Worm (Caenorhabditis elegans) whole organism, L2 larva: Measurements from ENCODE around the gene ZC239.4.
A peak's percentile ranks its signal among the peaks of the same experiment; 100 is the strongest.

Experiments
- R02D3.7 ChIP-seq: fragments of 150-350 bp; optimal IDR thresholded peaks from 2 replicates; lab custom pipeline; 2014; ENCODE audit warnings: missing biosample characterization, missing genetic modification characterization
- alr-1 ChIP-seq: fragments of 150-350 bp; optimal IDR thresholded peaks from 2 replicates; lab custom pipeline; 2014; ENCODE audit warnings: missing biosample characterization, missing genetic modification characterization
- ama-1 ChIP-seq: fragments of 150-350 bp; optimal IDR thresholded peaks from 2 replicates; lab custom pipeline; 2018; ENCODE audit warnings: inconsistent platforms
- blmp-1 ChIP-seq: sonication (generic microtip); optimal IDR thresholded peaks from 2 replicates; lab custom pipeline; 2017; ENCODE audit warnings: missing genetic modification characterization, mild to moderate bottlenecking, missing compliant biosample characterization, antibody characterized with exemption, moderate library complexity; ENCODE audit not compliant: insufficient read depth
- ceh-16 ChIP-seq: fragments of 150-350 bp; optimal IDR thresholded peaks from 2 replicates; lab custom pipeline; 2014; ENCODE audit warnings: missing biosample characterization, missing genetic modification characterization
- ceh-82 ChIP-seq: fragments of 150-350 bp; optimal IDR thresholded peaks from 2 replicates; lab custom pipeline; 2014; ENCODE audit warnings: missing biosample characterization, missing genetic modification characterization
- crh-2 ChIP-seq: sonication (generic microtip); optimal IDR thresholded peaks from 2 replicates; lab custom pipeline; 2017; ENCODE audit warnings: missing biosample characterization, missing genetic modification characterization
- dmd-4 ChIP-seq: sonication (generic microtip); optimal IDR thresholded peaks from 2 replicates; lab custom pipeline; 2017; ENCODE audit warnings: missing biosample characterization, missing genetic modification characterization
- egl-27 ChIP-seq: sonication (generic microtip); optimal IDR thresholded peaks from 3 replicates; lab custom pipeline; 2017; ENCODE audit warnings: missing biosample characterization, missing genetic modification reagents, missing genetic modification characterization
- elt-1 ChIP-seq: fragments of 150-350 bp; optimal IDR thresholded peaks from 2 replicates; lab custom pipeline; 2014; ENCODE audit warnings: missing biosample characterization, missing genetic modification characterization
- elt-3 ChIP-seq: sonication (generic microtip); optimal IDR thresholded peaks from 2 replicates; lab custom pipeline; 2017; ENCODE audit warnings: missing biosample characterization, missing genetic modification characterization
- lin-11 ChIP-seq: fragments of 150-350 bp; sonication (generic microtip); optimal IDR thresholded peaks from 2 replicates; lab custom pipeline; 2014; ENCODE audit warnings: missing biosample characterization, missing genetic modification characterization, inconsistent platforms, mixed read lengths
- lin-39 ChIP-seq: fragments of 150-350 bp; optimal IDR thresholded peaks from 2 replicates; lab custom pipeline; 2014; ENCODE audit warnings: missing biosample characterization, missing genetic modification reagents, missing genetic modification characterization
- mab-5 ChIP-seq: fragments of 150-350 bp; optimal IDR thresholded peaks from 2 replicates; lab custom pipeline; 2014; ENCODE audit warnings: missing biosample characterization, missing genetic modification characterization
- mbf-1 ChIP-seq: sonication (generic microtip); optimal IDR thresholded peaks from 2 replicates; lab custom pipeline; 2017; ENCODE audit warnings: missing biosample characterization, missing genetic modification characterization
- mdl-1 ChIP-seq, 2 experiments: fragments of 150-350 bp in 1 of 2; sonication (generic microtip) in 1 of 2; optimal IDR thresholded peaks; 2 replicates each; lab custom pipeline; 2017; ENCODE audit warnings: missing biosample characterization in 2 of 2, missing genetic modification characterization in 2 of 2
- nhr-11 ChIP-seq: fragments of 150-350 bp; optimal IDR thresholded peaks from 2 replicates; lab custom pipeline; 2014; ENCODE audit warnings: missing biosample characterization, missing genetic modification characterization
- nhr-12 ChIP-seq: fragments of 150-350 bp; optimal IDR thresholded peaks from 2 replicates; lab custom pipeline; 2014; ENCODE audit warnings: missing biosample characterization, missing genetic modification characterization
- nhr-21 ChIP-seq: fragments of 150-350 bp; optimal IDR thresholded peaks from 2 replicates; lab custom pipeline; 2014; ENCODE audit warnings: missing biosample characterization, missing genetic modification characterization
- nhr-23 ChIP-seq: fragments of 150-350 bp; optimal IDR thresholded peaks from 2 replicates; lab custom pipeline; 2014; ENCODE audit warnings: missing biosample characterization, missing genetic modification reagents, missing genetic modification characterization
- nhr-237 ChIP-seq: fragments of 150-350 bp; optimal IDR thresholded peaks from 2 replicates; lab custom pipeline; 2014; ENCODE audit warnings: missing biosample characterization, missing genetic modification characterization
- nhr-25 ChIP-seq: fragments of 150-350 bp; sonication (generic microtip); optimal IDR thresholded peaks from 3 replicates; lab custom pipeline; 2014; ENCODE audit warnings: missing biosample characterization, missing genetic modification characterization
- nhr-6 ChIP-seq: fragments of 150-350 bp; optimal IDR thresholded peaks from 2 replicates; lab custom pipeline; 2014; ENCODE audit warnings: missing biosample characterization, missing genetic modification characterization
- peb-1 ChIP-seq: fragments of 150-350 bp; optimal IDR thresholded peaks from 2 replicates; lab custom pipeline; 2014; ENCODE audit warnings: missing biosample characterization, missing genetic modification characterization
- sem-4 ChIP-seq: fragments of 150-350 bp; optimal IDR thresholded peaks from 2 replicates; lab custom pipeline; 2014; ENCODE audit warnings: missing biosample characterization, missing genetic modification reagents, missing genetic modification characterization
- skn-1 ChIP-seq: sonication (generic microtip); optimal IDR thresholded peaks from 2 replicates; lab custom pipeline; 2017; ENCODE audit warnings: missing biosample characterization, missing genetic modification characterization
- sma-3 ChIP-seq: sonication (generic microtip); optimal IDR thresholded peaks from 2 replicates; lab custom pipeline; 2016; ENCODE audit warnings: missing genetic modification reagents, missing genetic modification characterization, missing compliant biosample characterization
- sma-9 ChIP-seq, 2 experiments: fragments of 150-350 bp in 1 of 2; sonication (generic microtip) in 1 of 2; optimal IDR thresholded peaks; 2 replicates each; lab custom pipeline; 2014 to 2016; ENCODE audit warnings: missing genetic modification characterization in 2 of 2, mild to moderate bottlenecking in 1 of 2, missing biosample characterization in 1 of 2, missing compliant biosample characterization in 1 of 2, missing genetic modification reagents in 1 of 2, moderate library complexity in 1 of 2
- snpc-4 ChIP-seq: fragments of 150-350 bp; optimal IDR thresholded peaks from 2 replicates; lab custom pipeline; 2014; ENCODE audit warnings: missing biosample characterization, missing genetic modification characterization
- unc-39 ChIP-seq: fragments of 150-350 bp; optimal IDR thresholded peaks from 2 replicates; lab custom pipeline; 2014; ENCODE audit warnings: missing biosample characterization, missing genetic modification characterization
- unc-55 ChIP-seq: fragments of 150-350 bp; sonication (generic microtip); optimal IDR thresholded peaks from 3 replicates; lab custom pipeline; 2014; ENCODE audit warnings: missing biosample characterization, missing genetic modification reagents, missing genetic modification characterization
- unc-62 ChIP-seq: fragments of 150-350 bp; optimal IDR thresholded peaks from 2 replicates; lab custom pipeline; 2014; ENCODE audit warnings: missing biosample characterization, missing genetic modification reagents, missing genetic modification characterization
- ztf-11 ChIP-seq: sonication (generic microtip); optimal IDR thresholded peaks from 2 replicates; lab custom pipeline; 2017; ENCODE audit warnings: missing biosample characterization, missing genetic modification characterization
- ztf-4 ChIP-seq: fragments of 150-350 bp; optimal IDR thresholded peaks from 2 replicates; lab custom pipeline; 2014; ENCODE audit warnings: missing biosample characterization, missing genetic modification characterization

ZC239.4 gene

ce11 chrII:3234725-3235124 lies 20.7 kb downstream of the ZC239.4 start, which contains the start of gene C17F4.8:
Gene C17F4.8, minus strand, starts transcription at chrII:3234825.
- TF ChIP-seq mdl-1 (tag; optimal IDR thresholded peaks at IDR 0.05; lab: Kevin White, UChicago), result no peak
- no peak for TF ChIP-seq dmd-4 (tag; lab: Kevin White, UChicago)
- TF ChIP-seq unc-39 (tag; lab: Kevin White, UChicago), result no peak
- no peak for TF ChIP-seq ceh-16 (tag; lab: Kevin White, UChicago)
- TF ChIP-seq nhr-6 (tag; lab: Kevin White, UChicago), result no peak
- TF ChIP-seq sma-9 (GFP tag; optimal IDR thresholded peaks at IDR 0.05; lab: Kevin White, UChicago), result no peak
- TF ChIP-seq sma-9 (tag; optimal IDR thresholded peaks at IDR 0.05; lab: Kevin White, UChicago), result no peak

ce11 chrII:3237038-3237521 lies 23.1 kb downstream of the ZC239.4 start, which contains the start of the genes srz-67 and C17F4.11:
Gene srz-67, minus strand, starts transcription at chrII:3237138.
Gene C17F4.11, plus strand, starts transcription at chrII:3237471.
- no peak for TF ChIP-seq ama-1 (lab: Kevin White, UChicago)
- no peak for TF ChIP-seq alr-1 (tag; lab: Kevin White, UChicago)
- no peak for TF ChIP-seq mbf-1
- TF ChIP-seq ztf-11, result no peak
- TF ChIP-seq mab-5 (tag; lab: Kevin White, UChicago), result no peak
- TF ChIP-seq unc-55, result no peak
- TF ChIP-seq nhr-12 (tag; lab: Kevin White, UChicago), result no peak
- TF ChIP-seq nhr-23, result no peak
- no peak for TF ChIP-seq nhr-6 (tag; lab: Kevin White, UChicago)
- no peak for TF ChIP-seq egl-27 (tag; lab: Kevin White, UChicago)
- TF ChIP-seq peb-1 (tag; lab: Kevin White, UChicago), result no peak
- TF ChIP-seq ztf-4 (tag; lab: Kevin White, UChicago), result no peak
- TF ChIP-seq elt-1 (tag; lab: Kevin White, UChicago), result no peak
- TF ChIP-seq lin-39 (tag; lab: Kevin White, UChicago), result no peak
- TF ChIP-seq elt-3 (tag; lab: Kevin White, UChicago), result no peak
- TF ChIP-seq unc-39 (tag; lab: Kevin White, UChicago), result no peak
- TF ChIP-seq, all 48 proteins: peak for 0

ce11 chrII:3240207-3240606 lies 26.2 kb downstream of the ZC239.4 start, which contains the start of gene C17F4.3:
Gene C17F4.3, plus strand, starts transcription at chrII:3240507.
- TF ChIP-seq ztf-4 (tag; lab: Kevin White, UChicago) (no peak), crh-2 (tag; lab: Kevin White, UChicago) (no peak), nhr-11 (tag; lab: Kevin White, UChicago) (no peak), nhr-23 (no peak), elt-1 (tag; lab: Kevin White, UChicago) (no peak), sma-3 (no peak)

- TF ChIP-seq nhr-6 (tag; lab: Kevin White, UChicago) (no peak), nhr-237 (no peak), R02D3.7 (tag; lab: Kevin White, UChicago) (no peak), ceh-82 (no peak), nhr-21 (tag; lab: Kevin White, UChicago) (peak; percentile 68), blmp-1 (peak; percentile 9), snpc-4 (tag; lab: Kevin White, UChicago) (no peak), nhr-12 (tag; lab: Kevin White, UChicago) (no peak), ceh-16 (tag; lab: Kevin White, UChicago) (no peak)
Observed at ce11 chrII:3241842-3242241, 27.8 kb downstream of the ZC239.4 start.

- TF ChIP-seq elt-3 (tag; lab: Kevin White, UChicago), result no peak
- TF ChIP-seq nhr-25 (tag; lab: Kevin White, UChicago), result no peak
- no peak for TF ChIP-seq sem-4 (tag; lab: Kevin White, UChicago)
- TF ChIP-seq mab-5 (tag; lab: Kevin White, UChicago), result no peak
- TF ChIP-seq blmp-1, result no peak
- TF ChIP-seq skn-1 (tag; lab: Kevin White, UChicago), result no peak
- TF ChIP-seq lin-11 (tag; lab: Kevin White, UChicago), result no peak
- TF ChIP-seq unc-62 (GFP tag; lab: Kevin White, UChicago), result no peak
- TF ChIP-seq, all 48 proteins: peak for 0
Observed at ce11 chrII:3244070-3244469, 30.1 kb downstream of the ZC239.4 start, which contains the start of gene C17F4.12. Gene C17F4.12, minus strand, starts transcription at chrII:3244170.
